Worm (Caenorhabditis elegans): Measurements from ENCODE around the gene spp-21.

The spp-21 gene

DNA sequence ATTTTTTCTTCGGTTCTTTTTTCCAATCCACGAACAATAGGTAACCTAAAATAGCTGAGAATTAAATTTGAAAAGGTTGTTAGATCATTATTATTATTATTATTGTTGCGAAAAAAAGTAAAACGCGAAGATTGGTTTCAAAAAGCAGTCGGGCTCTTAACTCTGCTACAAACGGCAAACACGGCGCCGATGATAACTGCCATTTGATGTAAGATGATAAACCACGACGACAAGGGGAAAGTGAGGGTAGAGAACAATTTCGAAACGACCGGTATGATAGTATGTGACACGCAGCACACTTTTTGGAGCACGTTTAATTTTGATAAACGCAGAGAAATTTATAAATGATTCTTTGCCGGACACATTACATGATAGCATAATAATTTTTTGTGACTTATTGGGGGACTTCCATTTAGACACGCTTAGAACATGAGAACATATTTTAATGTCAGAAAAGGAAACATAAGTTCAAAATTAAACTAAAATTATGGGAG lies 29.1 kb downstream of the spp-21 start, which contains the start of gene hpo-34:
Gene hpo-34 (minus strand): TSS at position 51 of the 494 bp plus-strand sequence.
- peak; percentile 16 for TF ChIP-seq nhr-71 (tag; optimal IDR thresholded peaks at IDR 0.05)
- TF ChIP-seq lin-35 (GFP tag; optimal IDR thresholded peaks at IDR 0.05): peak in 1 of 2 experiments; percentile 38
- TF ChIP-seq nhr-90 (tag; optimal IDR thresholded peaks at IDR 0.05; ENCODE audit: poor library complexity): peak; percentile 3
- TF ChIP-seq ceh-90 (tag; optimal IDR thresholded peaks at IDR 0.05): no peak
- TF ChIP-seq unc-30 (tag; optimal IDR thresholded peaks at IDR 0.05): no peak
- no peak for TF ChIP-seq ama-1 (optimal IDR thresholded peaks at IDR 0.05)
- peak; percentile 19 for TF ChIP-seq lin-14 (GFP tag; optimal IDR thresholded peaks at IDR 0.05)
- TF ChIP-seq mdl-1 (tag; optimal IDR thresholded peaks at IDR 0.05): peak in 1 of 2 experiments; percentile 16
- TF ChIP-seq pqm-1 (tag; optimal IDR thresholded peaks at IDR 0.05): no peak
- no peak for TF ChIP-seq rnt-1 (tag; optimal IDR thresholded peaks at IDR 0.05)
- TF ChIP-seq elt-2 (tag; optimal IDR thresholded peaks at IDR 0.05): peak; percentile 85

DNA sequence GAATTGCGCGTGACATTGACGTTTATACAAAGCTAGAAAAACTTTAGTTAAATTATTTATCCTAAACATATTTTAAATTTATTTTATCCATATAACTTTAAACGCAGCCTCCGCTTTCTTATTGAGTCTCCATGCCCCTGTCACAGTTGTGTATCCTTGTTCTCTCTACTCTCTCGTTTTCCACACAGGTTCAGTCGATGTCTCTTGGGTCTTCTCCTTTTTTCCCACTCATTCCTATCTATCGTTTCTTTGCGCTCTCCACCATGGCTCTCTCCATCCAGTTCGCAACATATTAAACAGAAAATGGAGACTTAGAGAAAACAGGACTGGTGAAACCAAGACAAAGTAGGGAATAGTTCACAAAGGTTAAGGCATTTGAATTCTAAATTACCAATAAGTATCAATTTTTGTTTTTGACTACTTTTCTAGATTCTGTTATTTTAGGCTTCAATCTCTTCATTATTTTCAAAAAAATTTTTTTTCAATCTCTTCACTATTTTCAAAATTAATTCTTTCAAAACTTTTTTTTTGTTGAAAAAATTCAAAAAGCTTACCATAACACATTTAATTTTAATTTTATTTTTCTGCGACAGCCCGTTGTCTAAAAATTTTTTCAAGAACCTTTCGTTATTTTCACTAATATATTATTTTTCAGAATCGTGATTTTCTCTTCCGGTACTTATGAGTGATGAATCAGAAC lies 32.3 kb downstream of the spp-21 start, which contains the start of gene sdc-2:
Gene sdc-2 (plus strand): TSS at position 650 of the 700 bp plus-strand sequence.
- TF ChIP-seq sox-4 (tag; optimal IDR thresholded peaks at IDR 0.05) (no peak), mef-2 (tag; optimal IDR thresholded peaks at IDR 0.05) (no peak), sup-37 (GFP tag; optimal IDR thresholded peaks at IDR 0.05) (no peak), lin-13 (GFP tag; optimal IDR thresholded peaks at IDR 0.05) (peak; percentile 12), pax-3 (tag; optimal IDR thresholded peaks at IDR 0.05) (no peak), mep-1 (tag; optimal IDR thresholded peaks at IDR 0.05) (no peak), lin-35 (GFP tag; optimal IDR thresholded peaks at IDR 0.05) (peak; percentile 44 to 77), nhr-20 (tag; optimal IDR thresholded peaks at IDR 0.05) (peak; percentile 78), ceh-88 (GFP tag; IDR thresholded peaks at IDR 0.05) (no peak), Y116A8C.19 (tag; optimal IDR thresholded peaks at IDR 0.05; ENCODE audit: borderline replicate concordance) (no peak), elt-2 (tag; optimal IDR thresholded peaks at IDR 0.05) (peak; percentile 30), nhr-71 (tag; optimal IDR thresholded peaks at IDR 0.05) (peak; percentile 81), lin-39 (tag; optimal IDR thresholded peaks at IDR 0.05) (no peak), fos-1 (tag; optimal IDR thresholded peaks at IDR 0.05) (no peak), pag-3 (tag; optimal IDR thresholded peaks at IDR 0.05; ENCODE audit: borderline replicate concordance, insufficient read depth) (no peak), ets-5 (GFP tag; IDR thresholded peaks at IDR 0.05) (no peak), nhr-47 (tag; optimal IDR thresholded peaks at IDR 0.05) (peak; percentile 82), dsc-1 (tag; optimal IDR thresholded peaks at IDR 0.05) (peak; percentile 75), efl-3 (GFP tag; optimal IDR thresholded peaks at IDR 0.05) (no peak), aha-1 (tag; optimal IDR thresholded peaks at IDR 0.05) (no peak), skn-1 (tag; optimal IDR thresholded peaks at IDR 0.05) (peak; percentile 47), nhr-12 (tag; optimal IDR thresholded peaks at IDR 0.05) (no peak), ces-1 (GFP tag; optimal IDR thresholded peaks at IDR 0.05) (no peak), ceh-8 (GFP tag; optimal IDR thresholded peaks at IDR 0.05) (no peak), unc-98 (GFP tag; IDR thresholded peaks at IDR 0.05) (no peak), egl-27 (tag; optimal IDR thresholded peaks at IDR 0.05) (no peak), ama-1 (optimal IDR thresholded peaks at IDR 0.05) (no peak), unc-30 (tag; optimal IDR thresholded peaks at IDR 0.05) (no peak), irx-1 (tag; optimal IDR thresholded peaks at IDR 0.05) (peak; percentile 51), nhr-237 (tag; optimal IDR thresholded peaks at IDR 0.05) (peak; percentile 43), C16A3.4 (tag; optimal IDR thresholded peaks at IDR 0.05) (peak; percentile 90), grh-1 (GFP tag; IDR thresholded peaks at IDR 0.05) (no peak), ceh-63 (GFP tag; optimal IDR thresholded peaks at IDR 0.05) (no peak), xbp-1 (tag; optimal IDR thresholded peaks at IDR 0.05) (peak; percentile 30), zip-4 (GFP tag; optimal IDR thresholded peaks at IDR 0.05) (no peak), hlh-17 (GFP tag; optimal IDR thresholded peaks at IDR 0.05; ENCODE audit: borderline replicate concordance) (no peak), rnt-1 (tag; optimal IDR thresholded peaks at IDR 0.05) (peak; percentile 70), snpc-4 (tag; optimal IDR thresholded peaks at IDR 0.05) (no peak), fkh-8 (tag; optimal IDR thresholded peaks at IDR 0.05) (peak; percentile 63), C34B4.2 (tag; optimal IDR thresholded peaks at IDR 0.05) (no peak), elt-3 (tag; optimal IDR thresholded peaks at IDR 0.05) (peak in 3 of 6 experiments; percentile 6 to 68 (median 40)), nhr-84 (tag; optimal IDR thresholded peaks at IDR 0.05) (no peak), ztf-4 (tag; optimal IDR thresholded peaks at IDR 0.05) (peak; percentile 70)
